Worm (Caenorhabditis elegans) whole organism, late embryonic: ENCODE results near the gene C27C12.3.

Source experiments
- C08G9.2 ChIP-seq: sonication (generic microtip); optimal IDR thresholded peaks from 2 replicates; lab custom pipeline; 2016; ENCODE audit warnings: mild to moderate bottlenecking, missing genetic modification characterization, moderate library complexity, missing compliant biosample characterization
- F13H6.1 ChIP-seq: sonication (generic microtip); optimal IDR thresholded peaks from 2 replicates; lab custom pipeline; 2016; ENCODE audit warnings: missing genetic modification characterization, missing compliant biosample characterization
- K09A11.1 ChIP-seq: sonication (generic microtip); optimal IDR thresholded peaks from 2 replicates; lab custom pipeline; 2017; ENCODE audit warnings: antibody characterized with exemption, mild to moderate bottlenecking, missing genetic modification characterization, missing compliant biosample characterization; ENCODE audit not compliant: insufficient read depth
- Y22D7AL.16 ChIP-seq: sonication (generic microtip); optimal IDR thresholded peaks from 2 replicates; lab custom pipeline; 2016; ENCODE audit warnings: missing genetic modification characterization, missing compliant biosample characterization
- ahr-1 ChIP-seq: sonication (generic microtip); optimal IDR thresholded peaks from 2 replicates; lab custom pipeline; 2016; ENCODE audit warnings: missing genetic modification characterization, missing compliant biosample characterization
- ceh-14 ChIP-seq: sonication (generic microtip); optimal IDR thresholded peaks from 2 replicates; lab custom pipeline; 2016; ENCODE audit warnings: missing genotype, missing genetic modification characterization, missing compliant biosample characterization
- ceh-18 ChIP-seq: sonication (generic microtip); optimal IDR thresholded peaks from 2 replicates; lab custom pipeline; 2016; ENCODE audit warnings: missing genetic modification characterization, missing compliant biosample characterization
- ceh-19 ChIP-seq: fragments of 200-800 bp; sonication (Bioruptor generic); optimal IDR thresholded peaks from 2 replicates; lab custom pipeline; 2018; ENCODE audit warnings: mild to moderate bottlenecking, missing genetic modification characterization, missing compliant biosample characterization
- ceh-2 ChIP-seq: sonication (generic microtip); optimal IDR thresholded peaks from 2 replicates; lab custom pipeline; 2016; ENCODE audit warnings: missing genotype, missing genetic modification characterization, missing compliant biosample characterization
- ceh-24 ChIP-seq: sonication (generic microtip); optimal IDR thresholded peaks from 2 replicates; lab custom pipeline; 2016; ENCODE audit warnings: mild to moderate bottlenecking, missing genetic modification characterization, missing compliant biosample characterization
- ceh-30 ChIP-seq: fragments of 150-350 bp; optimal IDR thresholded peaks from 2 replicates; lab custom pipeline; 2014; ENCODE audit warnings: missing biosample characterization, missing genetic modification characterization
- ceh-31 ChIP-seq: sonication (generic microtip); optimal IDR thresholded peaks from 2 replicates; lab custom pipeline; 2016; ENCODE audit warnings: missing genetic modification characterization, missing compliant biosample characterization
- ceh-34 ChIP-seq: sonication (generic microtip); optimal IDR thresholded peaks from 2 replicates; lab custom pipeline; 2016; ENCODE audit warnings: mild to moderate bottlenecking, missing genetic modification characterization, missing compliant biosample characterization
- ceh-48 ChIP-seq: sonication (generic microtip); optimal IDR thresholded peaks from 2 replicates; lab custom pipeline; 2016; ENCODE audit warnings: missing genetic modification characterization, inconsistent platforms, missing compliant biosample characterization
- ceh-9 ChIP-seq: sonication (generic microtip); optimal IDR thresholded peaks from 2 replicates; lab custom pipeline; 2016; ENCODE audit warnings: mild to moderate bottlenecking, missing genetic modification characterization, inconsistent platforms, missing compliant biosample characterization
- dmd-4 ChIP-seq: sonication (generic microtip); optimal IDR thresholded peaks from 2 replicates; lab custom pipeline; 2016; ENCODE audit warnings: borderline replicate concordance, missing genetic modification characterization, missing compliant biosample characterization
- dve-1 ChIP-seq: sonication (generic microtip); optimal IDR thresholded peaks from 2 replicates; lab custom pipeline; 2017; ENCODE audit warnings: antibody characterized with exemption, mild to moderate bottlenecking, missing genetic modification characterization, missing compliant biosample characterization
- elt-2 ChIP-seq: sonication (generic microtip); optimal IDR thresholded peaks from 2 replicates; lab custom pipeline; 2016; ENCODE audit warnings: missing genetic modification reagents, missing genetic modification characterization, missing compliant biosample characterization
- ets-4 ChIP-seq: sonication (generic microtip); optimal IDR thresholded peaks from 2 replicates; lab custom pipeline; 2016; ENCODE audit warnings: missing genetic modification characterization, missing compliant biosample characterization
- fax-1 ChIP-seq: sonication (generic microtip); optimal IDR thresholded peaks from 2 replicates; lab custom pipeline; 2016; ENCODE audit warnings: missing genotype, missing genetic modification characterization, missing compliant biosample characterization
- fkh-10 ChIP-seq: fragments of 150-350 bp; optimal IDR thresholded peaks from 2 replicates; lab custom pipeline; 2014; ENCODE audit warnings: missing biosample characterization, missing genetic modification reagents, missing genetic modification characterization
- fkh-6 ChIP-seq: sonication (generic microtip); optimal IDR thresholded peaks from 2 replicates; lab custom pipeline; 2016; ENCODE audit warnings: missing genetic modification characterization, missing compliant biosample characterization
- hlh-30 ChIP-seq: sonication (generic microtip); optimal IDR thresholded peaks from 2 replicates; lab custom pipeline; 2017; ENCODE audit warnings: antibody characterized with exemption, missing genetic modification characterization, missing compliant biosample characterization; ENCODE audit not compliant: insufficient read depth
- hlh-6 ChIP-seq: sonication (generic microtip); optimal IDR thresholded peaks from 2 replicates; lab custom pipeline; 2016; ENCODE audit warnings: missing genotype, missing genetic modification characterization, missing compliant biosample characterization
- hlh-8 ChIP-seq: sonication (generic microtip); optimal IDR thresholded peaks from 2 replicates; lab custom pipeline; 2016; ENCODE audit warnings: missing genotype, missing genetic modification characterization, missing compliant biosample characterization
- lin-11 ChIP-seq: fragments of 200-800 bp; sonication (Bioruptor generic); optimal IDR thresholded peaks from 2 replicates; lab custom pipeline; 2018; ENCODE audit warnings: mild to moderate bottlenecking, missing genetic modification characterization, missing compliant biosample characterization
- mec-3 ChIP-seq: sonication (generic microtip); optimal IDR thresholded peaks from 2 replicates; lab custom pipeline; 2016; ENCODE audit warnings: borderline replicate concordance, missing genetic modification characterization, missing compliant biosample characterization
- nfya-1 ChIP-seq: sonication (generic microtip); optimal IDR thresholded peaks from 2 replicates; lab custom pipeline; 2017; ENCODE audit warnings: missing genetic modification characterization, mild to moderate bottlenecking, missing compliant biosample characterization, antibody characterized with exemption, moderate library complexity
- nhr-11 ChIP-seq: fragments of 150-350 bp; optimal IDR thresholded peaks from 2 replicates; lab custom pipeline; 2014; ENCODE audit warnings: missing biosample characterization, missing genetic modification characterization
- odd-2 ChIP-seq: sonication (generic microtip); optimal IDR thresholded peaks from 2 replicates; lab custom pipeline; 2017; ENCODE audit warnings: antibody characterized with exemption, mild to moderate bottlenecking, missing genetic modification characterization, missing compliant biosample characterization
- pag-3 ChIP-seq: sonication (generic microtip); optimal IDR thresholded peaks from 2 replicates; lab custom pipeline; 2016; ENCODE audit warnings: missing compliant biosample characterization, missing genetic modification characterization, borderline replicate concordance
- pax-1 ChIP-seq: fragments of 150-350 bp; optimal IDR thresholded peaks from 2 replicates; lab custom pipeline; 2014; ENCODE audit warnings: missing biosample characterization, missing genetic modification characterization
- pros-1 ChIP-seq: fragments of 150-350 bp; optimal IDR thresholded peaks from 2 replicates; lab custom pipeline; 2014; ENCODE audit warnings: missing biosample characterization, missing genetic modification reagents, missing genetic modification characterization
- ref-2 ChIP-seq: sonication (generic microtip); optimal IDR thresholded peaks from 2 replicates; lab custom pipeline; 2016; ENCODE audit warnings: missing genetic modification characterization, missing compliant biosample characterization
- rnt-1 ChIP-seq: sonication (generic microtip); optimal IDR thresholded peaks from 2 replicates; lab custom pipeline; 2016; ENCODE audit warnings: missing genetic modification characterization, missing compliant biosample characterization
- sdc-2 ChIP-seq: sonication (generic microtip); optimal IDR thresholded peaks from 2 replicates; lab custom pipeline; 2016; ENCODE audit warnings: missing genotype, missing genetic modification characterization, missing compliant biosample characterization
- syd-9 ChIP-seq: sonication (generic microtip); optimal IDR thresholded peaks from 2 replicates; lab custom pipeline; 2016; ENCODE audit warnings: mild to moderate bottlenecking, missing genetic modification characterization, moderate library complexity, missing compliant biosample characterization
- tbx-2 ChIP-seq: sonication (generic microtip); optimal IDR thresholded peaks from 2 replicates; lab custom pipeline; 2016; ENCODE audit warnings: missing genetic modification characterization, missing compliant biosample characterization
- tbx-7 ChIP-seq: sonication (generic microtip); optimal IDR thresholded peaks from 2 replicates; lab custom pipeline; 2016; ENCODE audit warnings: missing genotype, missing genetic modification characterization, missing compliant biosample characterization
- unc-42 ChIP-seq: sonication (generic microtip); optimal IDR thresholded peaks from 2 replicates; lab custom pipeline; 2016; ENCODE audit warnings: missing genotype, missing genetic modification characterization, missing compliant biosample characterization
- unc-55 ChIP-seq: sonication (generic microtip); optimal IDR thresholded peaks from 2 replicates; lab custom pipeline; 2017; ENCODE audit warnings: missing biosample characterization, missing genetic modification reagents, missing genetic modification characterization
- zip-5 ChIP-seq: sonication (generic microtip); optimal IDR thresholded peaks from 2 replicates; lab custom pipeline; 2016; ENCODE audit warnings: missing genetic modification characterization, missing compliant biosample characterization
- ztf-16 ChIP-seq: sonication (generic microtip); optimal IDR thresholded peaks from 2 replicates; lab custom pipeline; 2017; ENCODE audit warnings: missing genetic modification characterization, missing compliant biosample characterization

C27C12.3 gene

ce11 chrX:14868200-14868599, 2.6 kb upstream of the C27C12.3 start, which contains the start of gene F31F6.1:
Gene F31F6.1 (minus strand): TSS chrX:14868300.
- TF ChIP-seq odd-2 (tag; lab: Kevin White, UChicago): no peak
- peak; percentile 54 for TF ChIP-seq dmd-4 (tag; lab: Kevin White, UChicago)
- TF ChIP-seq rnt-1 (tag; lab: Kevin White, UChicago): no peak
- TF ChIP-seq ceh-24 (tag; lab: Kevin White, UChicago): no peak
- TF ChIP-seq pag-3: no peak

DNA sequence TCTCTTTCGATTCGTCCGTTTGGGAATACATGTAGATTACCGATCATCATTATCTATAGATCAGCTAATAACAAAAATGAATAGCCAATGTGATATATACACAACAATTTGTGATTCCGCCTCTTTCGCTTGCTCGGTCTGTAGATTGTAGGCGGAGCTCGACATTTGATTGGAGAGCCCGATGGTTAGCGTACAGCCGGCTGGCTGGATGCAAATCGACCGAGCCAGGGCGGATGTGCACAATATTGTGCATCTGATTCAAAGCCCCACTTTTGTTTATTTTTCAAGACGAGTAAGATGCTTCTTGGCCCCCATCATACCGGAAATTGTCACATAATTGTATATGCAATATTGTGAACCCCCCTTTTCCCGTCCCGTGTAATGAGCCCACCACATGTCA, 3.9 kb downstream of the C27C12.3 start, which contains the start of gene dmd-4:
Gene dmd-4 (minus strand): TSS at position 101 of the 400 bp plus-strand sequence.
- peak; percentile 82 for TF ChIP-seq dmd-4 (tag; lab: Kevin White, UChicago)
- no peak for TF ChIP-seq ceh-18 (tag; lab: Kevin White, UChicago)

ce11 chrX:14853712-14854217, 11.9 kb downstream of the C27C12.3 start, which contains the start of the genes C27C12.1 and C27C12.4:
Gene C27C12.1 (minus strand): TSS chrX:14853762.
Gene C27C12.4 (plus strand): TSS chrX:14854086.
- TF ChIP-seq ceh-14 (tag; lab: Kevin White, UChicago) (peak; percentile 42), nfya-1 (tag; lab: Kevin White, UChicago) (peak; percentile 66), ahr-1 (tag; lab: Kevin White, UChicago) (peak; percentile 39), tbx-7 (peak; percentile 15), nhr-11 (tag; lab: Kevin White, UChicago) (no peak), ets-4 (tag; lab: Kevin White, UChicago) (peak; percentile 81), hlh-30 (peak; percentile 59), fkh-10 (no peak), ceh-9 (tag; lab: Kevin White, UChicago) (no peak), ztf-16 (tag; lab: Kevin White, UChicago) (no peak), C08G9.2 (tag; lab: Kevin White, UChicago) (peak; percentile 75), lin-11 (tag; lab: Kevin White, UChicago) (no peak), ceh-34 (peak; percentile 44), pax-1 (tag; lab: Kevin White, UChicago) (peak; percentile 62), ceh-48 (tag; lab: Kevin White, UChicago) (no peak), ceh-19 (no peak), pros-1 (tag; lab: Kevin White, UChicago) (peak; percentile 64), unc-42 (tag; lab: Kevin White, UChicago) (peak; percentile 90), hlh-6 (peak; percentile 47), tbx-2 (tag; lab: Kevin White, UChicago) (peak; percentile 88), ceh-18 (tag; lab: Kevin White, UChicago) (peak; percentile 50), fkh-6 (peak; percentile 63), ref-2 (tag; lab: Kevin White, UChicago) (peak; percentile 82), sdc-2 (tag; lab: Kevin White, UChicago) (peak; percentile 76), dve-1 (tag; lab: Kevin White, UChicago) (peak; percentile 43), rnt-1 (tag; lab: Kevin White, UChicago) (peak; percentile 56), ceh-30 (tag; lab: Kevin White, UChicago) (peak; percentile 33), fax-1 (tag; lab: Kevin White, UChicago) (peak; percentile 38), F13H6.1 (peak; percentile 55), mec-3 (tag; lab: Kevin White, UChicago) (no peak), ceh-2 (peak; percentile 85), zip-5 (tag; lab: Kevin White, UChicago) (peak; percentile 39), hlh-8 (tag; lab: Kevin White, UChicago) (peak; percentile 40), K09A11.1 (no peak), Y22D7AL.16 (no peak), unc-55 (peak; percentile 53), ceh-31 (tag; lab: Kevin White, UChicago) (peak; percentile 89), elt-2 (peak; percentile 53), syd-9 (tag; lab: Kevin White, UChicago) (peak; percentile 30)
